Worm (Caenorhabditis elegans): Measurements from ENCODE around the gene Y43C5B.2.
A peak's percentile ranks its signal among the peaks of the same experiment; 100 is the strongest.

The Y43C5B.2 gene

ce11 chrIV:10388263-10388662 lies 36.1 kb upstream of the Y43C5B.2 start, which contains the start of gene R10H10.3:
Gene R10H10.3 (plus strand): TSS chrIV:10388505.
- no peak for TF ChIP-seq mep-1 (tag; optimal IDR thresholded peaks at IDR 0.05)
- TF ChIP-seq pqm-1 (tag; optimal IDR thresholded peaks at IDR 0.05): peak; percentile 97
- no peak for TF ChIP-seq zip-11 (GFP tag; IDR thresholded peaks at IDR 0.05)
- peak; percentile 22 for TF ChIP-seq hlh-11 (tag; optimal IDR thresholded peaks at IDR 0.05)
- TF ChIP-seq dmd-6 (GFP tag; IDR thresholded peaks at IDR 0.05): peak; percentile 60
- peak; percentile 50 for TF ChIP-seq dve-1 (tag; optimal IDR thresholded peaks at IDR 0.05; ENCODE audit: insufficient read depth)
- TF ChIP-seq daf-16 (GFP tag; optimal IDR thresholded peaks at IDR 0.05): no peak
- TF ChIP-seq daf-16 (tag; optimal IDR thresholded peaks at IDR 0.05): peak; percentile 26
- TF ChIP-seq nhr-77 (tag; optimal IDR thresholded peaks at IDR 0.05): peak; percentile 78
- TF ChIP-seq nhr-28 (tag; optimal IDR thresholded peaks at IDR 0.05): peak; percentile 69
- TF ChIP-seq aha-1 (tag): peak; percentile 12
- no peak for TF ChIP-seq Y48G9A.11 (GFP tag; IDR thresholded peaks at IDR 0.05)

ce11 chrIV:10387113-10387512 lies 35.0 kb upstream of the Y43C5B.2 start, which contains the start of gene nfu-1:
Gene nfu-1 (plus strand): TSS chrIV:10387413.
- TF ChIP-seq sdz-12 (GFP tag; optimal IDR thresholded peaks at IDR 0.05): no peak
- TF ChIP-seq arid-1 (GFP tag; conservative IDR thresholded peaks at IDR 0.05): 0 out of 2 replicates have a peak, but pooled peaks have one; percentile 22
- TF ChIP-seq pha-4 (GFP tag; IDR thresholded peaks at IDR 0.05): no peak
- TF ChIP-seq pha-4 (tag; optimal IDR thresholded peaks at IDR 0.05): no peak
- no peak for TF ChIP-seq ZK546.5 (tag; optimal IDR thresholded peaks at IDR 0.05)
- peak; percentile 0 for TF ChIP-seq F49E8.2 (tag; optimal IDR thresholded peaks at IDR 0.05; ENCODE audit: borderline replicate concordance)
- no peak for TF ChIP-seq daf-19 (GFP tag; conservative IDR thresholded peaks at IDR 0.05)

ce11 chrIV:10382894-10383293 lies 30.8 kb upstream of the Y43C5B.2 start:
- no peak for TF ChIP-seq sdz-12 (GFP tag; optimal IDR thresholded peaks at IDR 0.05)
- TF ChIP-seq aha-1 (tag): peak; percentile 98

ce11 chrIV:10381035-10381434 lies 28.9 kb upstream of the Y43C5B.2 start:
- TF ChIP-seq fos-1 (tag; optimal IDR thresholded peaks at IDR 0.05): no peak
- TF ChIP-seq pha-4 (GFP tag; IDR thresholded peaks at IDR 0.05): no peak
- TF ChIP-seq pha-4 (tag; optimal IDR thresholded peaks at IDR 0.05): no peak
- TF ChIP-seq tra-1 (GFP tag; IDR thresholded peaks at IDR 0.05): no peak
- TF ChIP-seq Y48G9A.11 (GFP tag; IDR thresholded peaks at IDR 0.05): 0 out of 2 replicates have a peak, but pooled peaks have one; percentile 12
- TF ChIP-seq ZK546.5 (tag; optimal IDR thresholded peaks at IDR 0.05): no peak
- TF ChIP-seq daf-19 (GFP tag; conservative IDR thresholded peaks at IDR 0.05): no peak; the same call in 1 of the 2 replicates
- no peak for TF ChIP-seq mxl-2 (GFP tag; conservative IDR thresholded peaks at IDR 0.05)
- no peak for TF ChIP-seq T26A8.4 (GFP tag; IDR thresholded peaks at IDR 0.05)
- no peak for TF ChIP-seq pqm-1 (tag; optimal IDR thresholded peaks at IDR 0.05)
- TF ChIP-seq ceh-44 (GFP tag; IDR thresholded peaks at IDR 0.05): no peak
- TF ChIP-seq ctbp-1 (GFP tag; IDR thresholded peaks at IDR 0.05): no peak
- TF ChIP-seq mes-2 (tag; optimal IDR thresholded peaks at IDR 0.05; ENCODE audit: poor library complexity, severe bottlenecking): peak; percentile 52
- peak; percentile 3 for TF ChIP-seq unc-130 (GFP tag; optimal IDR thresholded peaks at IDR 0.05)
- TF ChIP-seq nhr-48 (tag; optimal IDR thresholded peaks at IDR 0.05): no peak
- TF ChIP-seq madf-9 (GFP tag; conservative IDR thresholded peaks at IDR 0.05): no peak
- no peak for TF ChIP-seq dmd-6 (GFP tag; IDR thresholded peaks at IDR 0.05)
- no peak for TF ChIP-seq jun-1 (tag; optimal IDR thresholded peaks at IDR 0.05)
- TF ChIP-seq ceh-82 (tag; optimal IDR thresholded peaks at IDR 0.05): no peak
- TF ChIP-seq tag-97 (GFP tag; IDR thresholded peaks at IDR 0.05): no peak
- no peak for TF ChIP-seq daf-12 (tag; optimal IDR thresholded peaks at IDR 0.05)
- TF ChIP-seq unc-39 (tag; optimal IDR thresholded peaks at IDR 0.05): no peak
- TF ChIP-seq ztf-7 (tag; optimal IDR thresholded peaks at IDR 0.05): no peak
- TF ChIP-seq zfp-3 (GFP tag; conservative IDR thresholded peaks at IDR 0.05): no peak
- no peak for TF ChIP-seq snpc-4 (tag; optimal IDR thresholded peaks at IDR 0.05)
- TF ChIP-seq aly-2 (tag; optimal IDR thresholded peaks at IDR 0.05): peak; percentile 32
- no peak for TF ChIP-seq lin-29 (GFP tag; IDR thresholded peaks at IDR 0.05)

All from whole organism, L4 larva.